Worm (Caenorhabditis elegans): Measurements from ENCODE around the gene F13A2.4.
A peak's percentile ranks its signal among the peaks of the same experiment; 100 is the strongest.

F13A2.4 gene

ce11 chrV:4371309-4371933 lies 28.6 kb downstream of the F13A2.4 start, which contains the start of the genes gmpr-1 and fipp-1 (continued):
- TF ChIP-seq lsy-2 (tag; optimal IDR thresholded peaks at IDR 0.05) (peak; percentile 75 to 78), mef-2 (tag; optimal IDR thresholded peaks at IDR 0.05) (no peak), zag-1 (tag; optimal IDR thresholded peaks at IDR 0.05) (no peak), lin-39 (tag; optimal IDR thresholded peaks at IDR 0.05) (peak; percentile 69), nhr-20 (tag; optimal IDR thresholded peaks at IDR 0.05) (peak; percentile 69), ceh-90 (tag; optimal IDR thresholded peaks at IDR 0.05) (no peak)

DNA sequence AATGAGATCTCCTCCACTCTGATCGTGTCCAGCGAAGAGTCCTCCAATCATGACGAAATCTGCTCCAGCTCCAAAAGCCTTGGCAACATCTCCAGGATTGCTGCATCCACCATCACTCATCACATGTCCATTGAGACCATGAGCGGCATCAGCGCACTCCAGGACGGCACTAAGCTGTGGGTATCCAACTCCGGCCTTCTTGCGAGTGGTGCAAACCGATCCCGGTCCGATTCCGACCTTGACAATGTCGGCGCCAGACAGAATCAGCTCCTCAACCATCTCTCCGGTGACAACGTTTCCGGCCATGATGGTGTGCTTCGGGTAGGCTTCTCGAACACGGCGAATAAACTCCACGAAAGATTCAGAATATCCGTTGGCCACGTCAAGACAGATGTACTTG lies 29.5 kb downstream of the F13A2.4 start:
- peak; percentile 81 for TF ChIP-seq alr-1 (tag; optimal IDR thresholded peaks at IDR 0.05; ENCODE audit: borderline replicate concordance)
- TF ChIP-seq nhr-12 (tag; optimal IDR thresholded peaks at IDR 0.05) = no peak

DNA sequence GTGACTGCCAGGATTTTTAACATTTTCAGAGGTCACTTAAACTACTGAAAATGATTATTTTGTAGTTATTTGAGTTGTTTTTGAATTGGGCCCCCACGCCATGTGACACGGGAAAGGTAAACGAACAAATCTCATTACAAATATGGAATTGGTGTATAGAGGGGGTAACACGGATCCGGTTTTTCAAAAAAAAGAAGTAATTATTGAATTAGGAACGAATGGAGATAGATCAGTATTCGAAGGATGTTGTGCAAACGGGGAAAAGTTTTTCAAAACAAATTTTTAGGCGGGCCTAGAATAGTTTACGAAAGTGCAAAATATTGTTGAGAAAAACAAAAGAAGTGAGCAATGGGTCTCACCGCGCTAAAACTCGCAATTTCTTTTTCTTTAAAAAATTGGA lies 33.6 kb downstream of the F13A2.4 start, which contains the start of gene F32D1.11:
Gene F32D1.11 (minus strand): TSS at position 101 of the 400 bp plus-strand sequence.
- TF ChIP-seq efl-1 (optimal IDR thresholded peaks at IDR 0.05) (no peak), efl-1 (GFP tag; optimal IDR thresholded peaks at IDR 0.05 in 1 of 2) (peak in 1 of 2 experiments; percentile 26), F16B12.6 (tag; optimal IDR thresholded peaks at IDR 0.05) (no peak)

DNA sequence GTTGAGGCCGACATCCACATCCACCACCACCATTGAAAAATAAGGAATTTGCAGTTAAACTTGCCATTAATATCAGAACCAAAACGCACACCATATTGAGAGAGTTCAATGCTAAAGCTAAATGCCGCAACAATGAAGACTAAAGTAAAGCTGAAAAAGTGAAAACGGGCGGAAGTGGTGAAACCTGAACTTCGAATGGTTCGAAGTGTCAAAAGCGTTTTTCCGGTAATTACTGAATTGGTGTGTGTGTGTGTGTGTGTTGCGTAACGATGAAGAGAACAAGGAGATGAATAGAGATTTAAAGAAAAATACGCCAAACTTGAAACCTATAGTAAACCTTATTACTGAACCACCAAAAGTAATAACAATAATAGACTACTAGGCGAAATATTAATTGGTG lies 35.5 kb downstream of the F13A2.4 start, which contains the start of gene grl-13:
Gene grl-13 (minus strand): TSS at position 101 of the 400 bp plus-strand sequence.
- TF ChIP-seq egl-13 (tag; optimal IDR thresholded peaks at IDR 0.05) (no peak), lin-35 (GFP tag; optimal IDR thresholded peaks at IDR 0.05) (no peak), swsn-7 (tag; optimal IDR thresholded peaks at IDR 0.05) (no peak), alr-1 (tag; optimal IDR thresholded peaks at IDR 0.05; ENCODE audit: borderline replicate concordance) (no peak), fos-1 (tag; optimal IDR thresholded peaks at IDR 0.05) (no peak), blmp-1 (tag; optimal IDR thresholded peaks at IDR 0.05) (no peak), vab-15 (tag; optimal IDR thresholded peaks at IDR 0.05) (no peak), efl-1 (optimal IDR thresholded peaks at IDR 0.05) (no peak), efl-1 (GFP tag; optimal IDR thresholded peaks at IDR 0.05 in 1 of 2) (no peak), dsc-1 (tag; optimal IDR thresholded peaks at IDR 0.05) (no peak), C04F5.9 (tag; optimal IDR thresholded peaks at IDR 0.05) (no peak), aha-1 (tag; optimal IDR thresholded peaks at IDR 0.05) (no peak), sptf-1 (tag; optimal IDR thresholded peaks at IDR 0.05) (no peak), ztf-11 (tag; optimal IDR thresholded peaks at IDR 0.05) (no peak), pqm-1 (tag; optimal IDR thresholded peaks at IDR 0.05) (no peak), lin-39 (tag; optimal IDR thresholded peaks at IDR 0.05) (no peak), unc-86 (tag; optimal IDR thresholded peaks at IDR 0.05) (no peak), unc-98 (GFP tag; IDR thresholded peaks at IDR 0.05) (no peak)

- TF ChIP-seq blmp-1 (tag; optimal IDR thresholded peaks at IDR 0.05) (peak; percentile 12), lin-13 (GFP tag; optimal IDR thresholded peaks at IDR 0.05) (no peak)
Measured at ce11 chrV:4361505-4361904, 38.5 kb downstream of the F13A2.4 start, which contains the start of gene F32D1.3. F32D1.3 (minus strand) TSS chrV:4361569.

DNA sequence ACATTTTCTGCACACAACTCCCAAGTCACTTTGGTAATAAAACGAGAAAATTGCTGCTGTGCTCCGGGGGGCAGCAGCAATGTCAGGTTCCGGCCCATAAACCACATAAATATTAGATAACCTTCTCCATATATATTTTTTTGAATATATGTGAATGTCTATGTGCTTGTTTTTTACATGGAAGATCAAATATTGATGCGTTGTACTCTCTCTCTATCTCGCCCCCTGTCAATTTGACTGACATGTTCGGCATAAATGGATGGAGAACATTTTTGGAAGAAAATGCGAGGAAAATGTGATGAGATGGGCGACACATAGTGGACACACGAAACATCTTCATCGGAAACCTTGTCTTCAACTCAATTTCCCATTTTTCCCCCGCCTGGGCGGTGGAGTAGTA lies 40.0 kb downstream of the F13A2.4 start:
- TF ChIP-seq ceh-8 (GFP tag; optimal IDR thresholded peaks at IDR 0.05) (no peak), fkh-10 (GFP tag; optimal IDR thresholded peaks at IDR 0.05) (no peak), lin-14 (GFP tag; optimal IDR thresholded peaks at IDR 0.05) (peak; percentile 46)

DNA sequence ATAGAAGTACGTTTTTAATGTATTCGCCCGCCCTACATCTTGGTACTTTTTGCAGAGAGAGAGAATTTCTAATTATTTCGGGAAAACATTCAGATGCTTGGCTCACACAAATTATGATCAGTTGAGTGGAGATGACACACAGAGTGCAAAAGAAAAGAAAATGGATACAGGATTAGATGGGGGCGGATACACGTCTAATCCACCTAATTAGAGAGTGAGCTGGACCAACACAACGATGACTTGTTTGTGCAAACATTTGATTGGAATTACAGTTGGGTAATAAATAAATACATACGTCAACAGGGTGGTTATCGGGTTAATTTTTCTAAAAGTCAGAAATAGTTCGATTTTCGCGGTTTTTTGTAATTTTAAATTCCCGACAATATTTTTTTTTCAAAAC lies 40.9 kb downstream of the F13A2.4 start:
- TF ChIP-seq lin-14 (GFP tag; optimal IDR thresholded peaks at IDR 0.05) (peak; percentile 37), dsc-1 (tag; optimal IDR thresholded peaks at IDR 0.05) (peak; percentile 74), unc-30 (tag; optimal IDR thresholded peaks at IDR 0.05) (no peak)

Measured in whole organism, L1 larva.